Fruit fly (Drosophila melanogaster): ENCODE data around the gene TrpRS-m.

Gene TrpRS-m

dm6 chr3L:17856655-17857479 lies 7.3 kb downstream of the TrpRS-m start, which contains the start of gene CG5535 (continued):
- TF ChIP-seq CG15696 (tag; optimal IDR thresholded peaks at IDR 0.05) = peak; percentile 61
- no peak for TF ChIP-seq CG9797 (GFP tag; optimal IDR thresholded peaks at IDR 0.05)
- TF ChIP-seq Dip2 (GFP tag; IDR thresholded peaks at IDR 0.05) = no peak
- no peak for TF ChIP-seq abd-A (tag; optimal IDR thresholded peaks at IDR 0.05)
- TF ChIP-seq CG1529 (GFP tag; optimal IDR thresholded peaks at IDR 0.05) = peak; percentile 68
- no peak for TF ChIP-seq ato (GFP tag; IDR thresholded peaks at IDR 0.05; ENCODE audit: partially characterized antibody)
- TF ChIP-seq twi (tag; optimal IDR thresholded peaks at IDR 0.05) = peak; percentile 71
- no peak for TF ChIP-seq jigr1 (GFP tag; IDR thresholded peaks at IDR 0.05)
- TF ChIP-seq CG12659 (GFP tag; optimal IDR thresholded peaks at IDR 0.05) = peak; percentile 93
- TF ChIP-seq bigmax (GFP tag; optimal IDR thresholded peaks at IDR 0.05) = no peak
- TF ChIP-seq CG17186 (GFP tag; optimal IDR thresholded peaks at IDR 0.05) = no peak
- TF ChIP-seq CG15011 (GFP tag; optimal IDR thresholded peaks at IDR 0.05) = peak; percentile 42
- TF ChIP-seq CG8359 (GFP tag; optimal IDR thresholded peaks at IDR 0.05; ENCODE audit: borderline replicate concordance) = peak; percentile 48
- no peak for TF ChIP-seq CG14860 (GFP tag; IDR thresholded peaks at IDR 0.05; ENCODE audit: partially characterized antibody)
- TF ChIP-seq CG10654 (GFP tag; optimal IDR thresholded peaks at IDR 0.05) = peak; percentile 43
- no peak for TF ChIP-seq Adf1 (GFP tag; IDR thresholded peaks at IDR 0.05)
- no peak for TF ChIP-seq pfk (GFP tag; optimal IDR thresholded peaks at IDR 0.05)
- no peak; the same call in 1 of the 2 replicates for TF ChIP-seq toy (GFP tag; IDR thresholded peaks at IDR 0.05)
- TF ChIP-seq sc (optimal IDR thresholded peaks at IDR 0.05) = no peak
- TF ChIP-seq sc (GFP tag; optimal IDR thresholded peaks at IDR 0.05) = peak; percentile 84
- peak; percentile 8 for TF ChIP-seq CG17802 (tag; optimal IDR thresholded peaks at IDR 0.05)
- TF ChIP-seq seq (GFP tag; IDR thresholded peaks at IDR 0.05) = peak; percentile 49
- TF ChIP-seq emc (GFP tag; optimal IDR thresholded peaks at IDR 0.05) = no peak
- TF ChIP-seq CG2875 (GFP tag; optimal IDR thresholded peaks at IDR 0.05) = peak; percentile 48
- no peak for TF ChIP-seq eve (GFP tag; optimal IDR thresholded peaks at IDR 0.05)
- no peak for TF ChIP-seq sna (GFP tag; IDR thresholded peaks at IDR 0.05; ENCODE audit: partially characterized antibody)
- TF ChIP-seq CG10321 (GFP tag; IDR thresholded peaks at IDR 0.05) = no peak
- no peak for TF ChIP-seq grn (GFP tag; optimal IDR thresholded peaks at IDR 0.05)
- peak; percentile 27 for TF ChIP-seq Sry-β (GFP tag; optimal IDR thresholded peaks at IDR 0.05)
- no peak for TF ChIP-seq mld (GFP tag; IDR thresholded peaks at IDR 0.05; ENCODE audit: partially characterized antibody)
- TF ChIP-seq MBD-R2 (GFP tag; IDR thresholded peaks at IDR 0.05) = peak; percentile 27; the same call in 1 of the 2 replicates
- TF ChIP-seq exex (tag; optimal IDR thresholded peaks at IDR 0.05) = peak; percentile 24
- peak; percentile 40; the same call in 1 of the 2 replicates for TF ChIP-seq al (GFP tag; IDR thresholded peaks at IDR 0.05)
- peak; percentile 84 for TF ChIP-seq CG1603 (tag; optimal IDR thresholded peaks at IDR 0.05)
- TF ChIP-seq CG10979 (tag; optimal IDR thresholded peaks at IDR 0.05) = peak; percentile 86
- no peak for TF ChIP-seq Lpt (GFP tag; optimal IDR thresholded peaks at IDR 0.05)
- TF ChIP-seq Trl (optimal IDR thresholded peaks at IDR 0.05) = peak; percentile 42 to 60
- TF ChIP-seq Trl (GFP tag; optimal IDR thresholded peaks at IDR 0.05) = peak; percentile 69
- TF ChIP-seq vnd (GFP tag; IDR thresholded peaks at IDR 0.05; ENCODE audit: partially characterized antibody) = no peak
- TF ChIP-seq tap (tag; optimal IDR thresholded peaks at IDR 0.05) = peak; percentile 65
- peak in 1 of 2 experiments; percentile 41 for TF ChIP-seq chif (GFP tag; optimal IDR thresholded peaks at IDR 0.05)
- TF ChIP-seq sim (GFP tag; IDR thresholded peaks at IDR 0.05) = no peak
- no peak for TF ChIP-seq CG8478 (optimal IDR thresholded peaks at IDR 0.05)
- peak; percentile 80 for TF ChIP-seq vvl (GFP tag; IDR thresholded peaks at IDR 0.05)
- TF ChIP-seq sqz (GFP tag; optimal IDR thresholded peaks at IDR 0.05) = no peak
- TF ChIP-seq Lim3 (GFP tag; IDR thresholded peaks at IDR 0.05) = no peak
- peak; percentile 58 for TF ChIP-seq NC2β (GFP tag; optimal IDR thresholded peaks at IDR 0.05)
- TF ChIP-seq so (GFP tag; IDR thresholded peaks at IDR 0.05) = no peak
- peak; percentile 89 for TF ChIP-seq Oli (tag; optimal IDR thresholded peaks at IDR 0.05)
- peak; percentile 63 for TF ChIP-seq CG6854 (GFP tag; optimal IDR thresholded peaks at IDR 0.05)
